Worm (Caenorhabditis elegans) whole organism, early embryonic: ENCODE results near the gene panl-2.

Source experiments
- aly-1 ChIP-seq: sonication (generic microtip); optimal IDR thresholded peaks from 2 replicates; lab custom pipeline; 2016; ENCODE audit warnings: missing genetic modification characterization, missing compliant biosample characterization
- ama-1 ChIP-seq: fragments of 150-350 bp; optimal IDR thresholded peaks from 2 replicates; lab custom pipeline; 2014
- scrt-1 ChIP-seq: fragments of 200-800 bp; sonication (Bioruptor generic); IDR thresholded peaks from 2 replicates; pipeline ENCODE4 v1.3.6; 2022; ENCODE audit warnings: missing genetic modification characterization, missing compliant biosample characterization
- tbx-11 ChIP-seq: fragments of 200-800 bp; sonication (Bioruptor generic); IDR thresholded peaks from 2 replicates; pipeline ENCODE4 v1.3.6; 2022; ENCODE audit warnings: missing genetic modification characterization, missing compliant biosample characterization

- no peak for TF ChIP-seq ama-1
- TF ChIP-seq tbx-11 (GFP tag; lab: Robert Waterston, UW), result no peak
- TF ChIP-seq aly-1 (tag; lab: Kevin White, UChicago), result no peak
- no peak for TF ChIP-seq scrt-1 (GFP tag; lab: Robert Waterston, UW)
Observed at ce11 chrIII:6945319-6945718, 22.6 kb downstream of the panl-2 start.
